Worm (Caenorhabditis elegans): ENCODE results near the gene Y22D7AL.6.
A peak's percentile ranks its signal among the peaks of the same experiment; 100 is the strongest.

The Y22D7AL.6 gene

ce11 chrIII:1604514-1604976 lies at the start of gene Y22D7AL.6 (continued):
- TF ChIP-seq ceh-44 (GFP tag; IDR thresholded peaks at IDR 0.05) = 0 out of 2 replicates have a peak, but pooled peaks have one; percentile 18
- no peak for TF ChIP-seq lin-39 (tag; optimal IDR thresholded peaks at IDR 0.05)
- TF ChIP-seq aly-2 (tag; optimal IDR thresholded peaks at IDR 0.05) = no peak
- peak; percentile 65 for TF ChIP-seq nhr-48 (tag; optimal IDR thresholded peaks at IDR 0.05)
- TF ChIP-seq set-16 (GFP tag; IDR thresholded peaks at IDR 0.05) = peak; percentile 48; the same call in 1 of the 2 replicates

- TF ChIP-seq saeg-2 (GFP tag; IDR thresholded peaks at IDR 0.05) = no peak
- TF ChIP-seq F10B5.3 (tag; optimal IDR thresholded peaks at IDR 0.05) = no peak
- no peak for TF ChIP-seq spr-3 (GFP tag; optimal IDR thresholded peaks at IDR 0.05)
- TF ChIP-seq ces-1 (GFP tag; optimal IDR thresholded peaks at IDR 0.05) = no peak
- no peak for TF ChIP-seq lim-7 (GFP tag; IDR thresholded peaks at IDR 0.05)
- no peak for TF ChIP-seq spr-1 (tag; optimal IDR thresholded peaks at IDR 0.05)
- TF ChIP-seq zfp-3 (GFP tag; conservative IDR thresholded peaks at IDR 0.05) = no peak
- no peak for TF ChIP-seq Y105C5A.15 (GFP tag; IDR thresholded peaks at IDR 0.05)
- TF ChIP-seq set-16 (GFP tag; IDR thresholded peaks at IDR 0.05) = no peak
- TF ChIP-seq ama-1 (optimal IDR thresholded peaks at IDR 0.05) = no peak
- TF ChIP-seq nhr-102 (tag; optimal IDR thresholded peaks at IDR 0.05) = peak; percentile 7
- TF ChIP-seq fkh-10 (GFP tag; optimal IDR thresholded peaks at IDR 0.05) = no peak
- no peak for TF ChIP-seq rbr-2 (tag; optimal IDR thresholded peaks at IDR 0.05)
- TF ChIP-seq zfp-2 (tag; optimal IDR thresholded peaks at IDR 0.05) = no peak
- no peak for TF ChIP-seq pqm-1 (tag; optimal IDR thresholded peaks at IDR 0.05)
- peak in 1 of 2 experiments; percentile 85 for TF ChIP-seq lsy-2 (tag; optimal IDR thresholded peaks at IDR 0.05)
- no peak for TF ChIP-seq snpc-1.2 (GFP tag; IDR thresholded peaks at IDR 0.05)
- TF ChIP-seq aly-2 (tag; optimal IDR thresholded peaks at IDR 0.05) = no peak
- TF ChIP-seq lin-13 (GFP tag; optimal IDR thresholded peaks at IDR 0.05) = peak; percentile 13
- no peak for TF ChIP-seq lin-1 (GFP tag; IDR thresholded peaks at IDR 0.05)
- TF ChIP-seq zip-2 (tag; optimal IDR thresholded peaks at IDR 0.05) = no peak
- TF ChIP-seq dpl-1 (GFP tag; optimal IDR thresholded peaks at IDR 0.05) = peak; percentile 77
- TF ChIP-seq ZK546.5 (tag; optimal IDR thresholded peaks at IDR 0.05) = no peak
- TF ChIP-seq ceh-28 (tag; optimal IDR thresholded peaks at IDR 0.05) = no peak
- TF ChIP-seq nhr-42 (GFP tag; IDR thresholded peaks at IDR 0.05) = no peak
- no peak for TF ChIP-seq nhr-76 (tag; optimal IDR thresholded peaks at IDR 0.05)
- no peak for TF ChIP-seq nhr-6 (tag; optimal IDR thresholded peaks at IDR 0.05)
- 0 out of 2 replicates have a peak, but pooled peaks have one; percentile 18 for TF ChIP-seq hmg-1.1 (GFP tag; IDR thresholded peaks at IDR 0.05)
- TF ChIP-seq skn-1 (tag; optimal IDR thresholded peaks at IDR 0.05) = no peak
- no peak for TF ChIP-seq hif-1 (tag; optimal IDR thresholded peaks at IDR 0.05)
- no peak for TF ChIP-seq madf-5 (GFP tag; IDR thresholded peaks at IDR 0.05)
- no peak for TF ChIP-seq nhr-25 (tag; optimal IDR thresholded peaks at IDR 0.05; ENCODE audit: borderline replicate concordance, insufficient read depth)
- peak; percentile 79 for TF ChIP-seq lin-38 (GFP tag; IDR thresholded peaks at IDR 0.05)
- TF ChIP-seq dve-1 (tag; optimal IDR thresholded peaks at IDR 0.05; ENCODE audit: insufficient read depth) = no peak
- TF ChIP-seq lin-29 (GFP tag; IDR thresholded peaks at IDR 0.05) = no peak
- no peak for TF ChIP-seq sdz-12 (GFP tag; optimal IDR thresholded peaks at IDR 0.05)
- no peak for TF ChIP-seq nhr-41 (GFP tag; IDR thresholded peaks at IDR 0.05)
- TF ChIP-seq lin-15B (tag; optimal IDR thresholded peaks at IDR 0.05) = no peak
- no peak for TF ChIP-seq nhr-111 (GFP tag; optimal IDR thresholded peaks at IDR 0.05)
- no peak for TF ChIP-seq jun-1 (tag; optimal IDR thresholded peaks at IDR 0.05)
- no peak for TF ChIP-seq zip-11 (GFP tag; IDR thresholded peaks at IDR 0.05)
- TF ChIP-seq T20F7.1 (GFP tag; optimal IDR thresholded peaks at IDR 0.05) = no peak
- no peak for TF ChIP-seq attf-4 (tag; optimal IDR thresholded peaks at IDR 0.05)
- TF ChIP-seq dmd-9 (GFP tag; IDR thresholded peaks at IDR 0.05) = no peak
- TF ChIP-seq hlh-30 (tag; optimal IDR thresholded peaks at IDR 0.05; ENCODE audit: insufficient read depth) = peak; percentile 23
Measured at ce11 chrIII:1558441-1559159, 46.1 kb upstream of the Y22D7AL.6 start, which contains the start of the genes eelo-1 and Y67D2.2. Gene eelo-1 (minus strand): TSS chrIII:1558529. Gene Y67D2.2 (plus strand): TSS chrIII:1558800.
